Worm (Caenorhabditis elegans) whole organism, young adult: Measurements from ENCODE around the gene Y66D12A.30.

Experiments used
- Y53F4B.3 ChIP-seq: fragments of 200-800 bp; sonication (Bioruptor generic); IDR thresholded peaks from 2 replicates; pipeline ENCODE4 v1.3.6; 2022; ENCODE audit warnings: missing genetic modification reagents, missing genetic modification characterization, missing compliant biosample characterization
- atf-7 ChIP-seq: sonication (generic microtip); optimal IDR thresholded peaks from 2 replicates; lab custom pipeline; 2017; ENCODE audit warnings: mild to moderate bottlenecking, missing genetic modification characterization, missing compliant biosample characterization
- efl-1 ChIP-seq: fragments of 150-350 bp; optimal IDR thresholded peaks from 2 replicates; lab custom pipeline; 2014; ENCODE audit warnings: missing biosample characterization, missing genetic modification reagents, missing genetic modification characterization
- hlh-26 ChIP-seq: fragments of 200-800 bp; sonication (Bioruptor generic); conservative IDR thresholded peaks from 2 replicates; pipeline ENCODE4 v1.3.6; 2022; ENCODE audit warnings: missing genetic modification reagents, missing genetic modification characterization, missing compliant biosample characterization
- madf-3 ChIP-seq: fragments of 200-800 bp; sonication (Bioruptor generic); IDR thresholded peaks from 2 replicates; pipeline ENCODE4 v1.3.6; 2022; ENCODE audit warnings: missing genetic modification reagents, missing genetic modification characterization, missing compliant biosample characterization
- madf-8 ChIP-seq: fragments of 200-800 bp; sonication (Bioruptor generic); conservative IDR thresholded peaks from 2 replicates; pipeline ENCODE4 v1.3.6; 2022; ENCODE audit warnings: missing genetic modification reagents, missing genetic modification characterization, missing compliant biosample characterization
- nhr-179 ChIP-seq: sonication (generic microtip); optimal IDR thresholded peaks from 2 replicates; lab custom pipeline; 2016; ENCODE audit warnings: mild to moderate bottlenecking, missing genetic modification characterization, missing compliant biosample characterization
- nhr-27 ChIP-seq: fragments of 200-800 bp; sonication (Bioruptor generic); optimal IDR thresholded peaks from 2 replicates; lab custom pipeline; 2018; ENCODE audit warnings: mild to moderate bottlenecking, missing genetic modification characterization, moderate library complexity, missing compliant biosample characterization
- nhr-90 ChIP-seq: sonication (generic microtip); optimal IDR thresholded peaks from 2 replicates; lab custom pipeline; 2016; ENCODE audit warnings: missing genotype, mild to moderate bottlenecking, missing genetic modification characterization, missing compliant biosample characterization
- pha-4 ChIP-seq: fragments of 150-350 bp; sonication (generic microtip); optimal IDR thresholded peaks from 2 replicates; lab custom pipeline; 2014; ENCODE audit warnings: missing biosample characterization, missing genetic modification reagents, missing genetic modification characterization
- rec-8 ChIP-seq, 2 experiments: sonication (generic microtip); optimal IDR thresholded peaks; 2 replicates each; lab custom pipeline; 2016; ENCODE audit warnings: mild to moderate bottlenecking in 2 of 2, missing genetic modification characterization in 2 of 2, missing genetic modification reagents in 2 of 2, missing genotype in 2 of 2, missing biosample characterization in 1 of 2, missing compliant biosample characterization in 1 of 2, moderate library complexity in 1 of 2
- unc-62 ChIP-seq: fragments of 150-350 bp; optimal IDR thresholded peaks from 2 replicates; lab custom pipeline; 2014; ENCODE audit warnings: missing biosample characterization, missing genetic modification reagents, missing genetic modification characterization

ce11 chrIII:11632376-11632775 lies 22.7 kb downstream of the Y66D12A.30 start:
- TF ChIP-seq nhr-90 (tag; lab: Kevin White, UChicago): no peak
- no peak for TF ChIP-seq efl-1 (GFP tag; lab: Kevin White, UChicago)
- no peak for TF ChIP-seq rec-8 (tag; optimal IDR thresholded peaks at IDR 0.05; lab: Kevin White, UChicago)
- TF ChIP-seq hlh-26: no peak
- no peak for TF ChIP-seq madf-3 (GFP tag; lab: Robert Waterston, UW)
- TF ChIP-seq madf-8: no peak
- TF ChIP-seq Y53F4B.3 (GFP tag; lab: Robert Waterston, UW): no peak
- no peak for TF ChIP-seq pha-4 (tag; lab: Kevin White, UChicago)
- TF ChIP-seq atf-7 (tag; lab: Kevin White, UChicago): no peak
- no peak for TF ChIP-seq nhr-27 (tag; lab: Kevin White, UChicago)
- TF ChIP-seq nhr-179: no peak
- TF ChIP-seq unc-62 (GFP tag; lab: Kevin White, UChicago): no peak
